Worm (Caenorhabditis elegans) whole organism, L2 larva: Measurements from ENCODE around the gene T11B7.2.

Experiments
- ZK546.5 ChIP-seq: sonication (generic microtip); optimal IDR thresholded peaks from 2 replicates; lab custom pipeline; 2017; ENCODE audit warnings: missing biosample characterization, missing genetic modification characterization
- lin-13 ChIP-seq: fragments of 150-350 bp; optimal IDR thresholded peaks from 2 replicates; lab custom pipeline; 2014; ENCODE audit warnings: missing biosample characterization, missing genetic modification reagents, missing genetic modification characterization
- lin-39 ChIP-seq: fragments of 150-350 bp; optimal IDR thresholded peaks from 2 replicates; lab custom pipeline; 2014; ENCODE audit warnings: missing biosample characterization, missing genetic modification reagents, missing genetic modification characterization
- nhr-77 ChIP-seq: fragments of 150-350 bp; optimal IDR thresholded peaks from 2 replicates; lab custom pipeline; 2014; ENCODE audit warnings: missing biosample characterization, missing genetic modification characterization
- peb-1 ChIP-seq: fragments of 150-350 bp; optimal IDR thresholded peaks from 2 replicates; lab custom pipeline; 2014; ENCODE audit warnings: missing biosample characterization, missing genetic modification characterization
- unc-62 ChIP-seq: fragments of 150-350 bp; optimal IDR thresholded peaks from 2 replicates; lab custom pipeline; 2014; ENCODE audit warnings: missing biosample characterization, missing genetic modification reagents, missing genetic modification characterization

ce11 chrIV:8816029-8816428, 28.3 kb downstream of the T11B7.2 start, which contains the start of gene grsp-2:
- no peak for TF ChIP-seq unc-62
- no peak for TF ChIP-seq peb-1
- TF ChIP-seq lin-39 (tag; lab: Kevin White, UChicago), result no peak
- TF ChIP-seq nhr-77, result no peak
- TF ChIP-seq ZK546.5 (tag; lab: Kevin White, UChicago), result no peak
- TF ChIP-seq lin-13, result no peak
